Worm (Caenorhabditis elegans): ENCODE measurements around the gene C15C7.4.

DNA sequence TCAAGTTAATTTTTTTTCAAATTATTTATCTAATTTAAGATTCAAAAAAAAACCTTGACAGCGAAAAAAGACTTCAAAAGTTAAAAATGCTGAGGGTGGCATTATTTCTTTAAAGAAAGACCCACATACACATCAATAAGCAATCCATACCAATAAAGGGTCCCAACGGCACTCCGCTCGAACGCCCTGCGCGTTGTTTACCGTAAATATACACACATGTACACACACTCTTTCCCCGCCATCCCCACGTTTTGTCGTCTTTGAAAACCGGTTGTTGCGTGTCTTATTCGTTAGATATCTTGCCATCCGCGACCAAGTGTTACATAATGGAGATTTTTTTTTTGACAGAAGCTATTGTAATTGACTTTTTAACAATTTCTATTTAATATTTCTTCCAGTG lies 14.2 kb downstream of the C15C7.4 start, which contains the start of gene gcc-1:
- TF ChIP-seq him-1 (tag; optimal IDR thresholded peaks at IDR 0.05), result no peak
- no peak for TF ChIP-seq W03F9.2 (tag; optimal IDR thresholded peaks at IDR 0.05)

Measured in whole organism, L4/young adult.